Fruit fly (Drosophila melanogaster): ENCODE data around the gene Septin4.

Gene Septin4

DNA sequence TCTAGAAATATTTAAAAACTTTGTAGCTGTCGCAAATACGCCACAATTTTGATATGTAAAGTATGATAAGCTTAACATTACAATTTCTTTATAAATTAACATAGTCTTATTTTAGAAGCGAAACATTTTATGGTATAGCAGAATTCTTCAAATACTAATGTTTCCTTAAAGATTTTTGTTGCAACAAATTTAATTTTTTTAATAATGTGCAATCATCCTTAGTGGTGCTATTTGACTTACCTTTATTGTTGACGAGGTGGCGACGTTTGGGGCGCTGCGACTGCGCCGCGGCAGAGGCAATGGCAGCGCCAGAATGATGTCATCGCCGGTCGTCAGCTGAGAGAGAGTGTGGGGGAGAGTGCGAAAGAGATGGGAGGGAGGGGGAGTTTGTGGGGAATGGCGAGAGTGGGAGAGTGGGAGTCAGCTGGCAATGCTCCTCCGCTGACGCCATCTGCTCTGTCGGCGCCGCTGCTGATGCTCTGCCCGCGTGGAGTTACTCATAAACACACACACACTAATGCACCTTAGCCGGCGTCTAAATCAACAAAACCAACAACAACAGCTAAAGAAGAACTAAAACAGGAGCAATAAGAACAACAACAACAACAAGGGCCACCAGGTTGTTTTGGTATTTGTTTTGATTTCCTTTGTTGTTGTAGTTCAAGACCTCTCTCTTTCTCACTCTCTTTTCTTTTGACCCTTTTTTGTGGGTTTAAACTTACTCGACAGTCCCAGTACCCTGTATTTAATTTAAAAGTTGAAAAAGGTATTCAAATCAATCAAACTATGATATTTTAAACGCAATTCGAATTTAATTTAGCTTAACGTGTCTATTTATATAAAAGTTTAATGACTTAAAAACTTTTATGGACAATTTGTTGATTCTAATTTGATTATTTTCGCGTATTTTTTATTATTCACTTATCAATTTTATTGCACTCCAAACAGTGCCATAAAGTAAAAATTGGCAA lies 28.5 kb upstream of the Septin4 start (continued):
- peak; percentile 43 for TF ChIP-seq CG30431 (GFP tag; optimal IDR thresholded peaks at IDR 0.05)
- peak; percentile 69 for TF ChIP-seq CG9817 (tag; optimal IDR thresholded peaks at IDR 0.05)
- TF ChIP-seq aop (GFP tag; IDR thresholded peaks at IDR 0.05), result no peak
- 0 out of 2 replicates have a peak, but pooled peaks have one; percentile 32 for TF ChIP-seq CG11085 (GFP tag; IDR thresholded peaks at IDR 0.05)
- no peak for TF ChIP-seq dati (GFP tag; IDR thresholded peaks at IDR 0.05)
- peak; percentile 49; the same call in 2 of the 3 replicates for TF ChIP-seq ken (GFP tag; IDR thresholded peaks at IDR 0.05)
- TF ChIP-seq corto (GFP tag; optimal IDR thresholded peaks at IDR 0.05), result no peak
- peak; percentile 88 for TF ChIP-seq unpg (GFP tag; optimal IDR thresholded peaks at IDR 0.05)
- peak; percentile 51; the same call in 1 of the 2 replicates for TF ChIP-seq Rx (GFP tag; IDR thresholded peaks at IDR 0.05)
- TF ChIP-seq gt (GFP tag; IDR thresholded peaks at IDR 0.05), result no peak
- TF ChIP-seq CG7928 (GFP tag; optimal IDR thresholded peaks at IDR 0.05), result no peak
- peak; percentile 68 for TF ChIP-seq E2f1 (GFP tag; IDR thresholded peaks at IDR 0.05)
- peak; percentile 32 for TF ChIP-seq CG8944 (GFP tag; optimal IDR thresholded peaks at IDR 0.05)
- TF ChIP-seq D19A (tag; optimal IDR thresholded peaks at IDR 0.05), result peak; percentile 65
- peak; percentile 65 for TF ChIP-seq Sox100B (GFP tag; optimal IDR thresholded peaks at IDR 0.05)
- TF ChIP-seq CG17912 (GFP tag; optimal IDR thresholded peaks at IDR 0.05), result no peak
- peak; percentile 57 for TF ChIP-seq twi (tag; optimal IDR thresholded peaks at IDR 0.05)
- TF ChIP-seq CG9797 (GFP tag; optimal IDR thresholded peaks at IDR 0.05), result no peak
- TF ChIP-seq Hr51 (GFP tag; optimal IDR thresholded peaks at IDR 0.05), result peak in 1 of 2 experiments; percentile 89
- TF ChIP-seq CG18262 (tag; optimal IDR thresholded peaks at IDR 0.05), result peak; percentile 73
- peak; percentile 48 for TF ChIP-seq CG14441 (GFP tag; IDR thresholded peaks at IDR 0.05)
- TF ChIP-seq CG15269 (tag; optimal IDR thresholded peaks at IDR 0.05), result peak; percentile 84
- peak; percentile 23 for TF ChIP-seq Myb (GFP tag; optimal IDR thresholded peaks at IDR 0.05)
- TF ChIP-seq sc (optimal IDR thresholded peaks at IDR 0.05), result no peak
- peak; percentile 63 for TF ChIP-seq sc (GFP tag; optimal IDR thresholded peaks at IDR 0.05)
- TF ChIP-seq CG9215 (GFP tag; IDR thresholded peaks at IDR 0.05), result peak; percentile 82
- peak; percentile 4 for TF ChIP-seq Antp (GFP tag; optimal IDR thresholded peaks at IDR 0.05)
- peak; percentile 53 for TF ChIP-seq wdn (GFP tag; IDR thresholded peaks at IDR 0.05)
- TF ChIP-seq CG2202 (tag; optimal IDR thresholded peaks at IDR 0.05), result peak; percentile 47
- peak; percentile 73 for TF ChIP-seq CG12299 (tag; optimal IDR thresholded peaks at IDR 0.05)
- peak; percentile 42; the same call in 2 of the 3 replicates for TF ChIP-seq Aef1 (GFP tag; IDR thresholded peaks at IDR 0.05)
- peak; percentile 9; the same call in 1 of the 2 replicates for TF ChIP-seq CG17612 (GFP tag; IDR thresholded peaks at IDR 0.05)
- peak; percentile 10 for TF ChIP-seq pum (GFP tag; optimal IDR thresholded peaks at IDR 0.05)
- peak; percentile 67 for TF ChIP-seq CG1529 (GFP tag; optimal IDR thresholded peaks at IDR 0.05)
- peak; percentile 73 for TF ChIP-seq CG7839 (tag; optimal IDR thresholded peaks at IDR 0.05)
- peak; percentile 64 for TF ChIP-seq BtbVII (GFP tag; optimal IDR thresholded peaks at IDR 0.05)
- peak; percentile 27 for TF ChIP-seq Atf3 (GFP tag; optimal IDR thresholded peaks at IDR 0.05)
- TF ChIP-seq nerfin-1 (tag; optimal IDR thresholded peaks at IDR 0.05), result peak; percentile 1
- peak; percentile 11 for TF ChIP-seq da (GFP tag; optimal IDR thresholded peaks at IDR 0.05)
- peak; percentile 76 for TF ChIP-seq CG17328 (GFP tag; IDR thresholded peaks at IDR 0.05)
- TF ChIP-seq trem (tag; optimal IDR thresholded peaks at IDR 0.05), result peak; percentile 13
- TF ChIP-seq crol (GFP tag; IDR thresholded peaks at IDR 0.05), result peak; percentile 93
- TF ChIP-seq Atf6 (GFP tag; IDR thresholded peaks at IDR 0.05), result peak; percentile 72; the same call in 1 of the 2 replicates
- TF ChIP-seq Dad (GFP tag; optimal IDR thresholded peaks at IDR 0.05), result no peak
- TF ChIP-seq ara (GFP tag; IDR thresholded peaks at IDR 0.05), result peak; percentile 55; the same call in 1 of the 2 replicates
- TF ChIP-seq CG6254 (GFP tag; optimal IDR thresholded peaks at IDR 0.05), result no peak
- TF ChIP-seq lola (GFP tag; optimal IDR thresholded peaks at IDR 0.05), result peak in 1 of 3 experiments; percentile 71
- peak; percentile 24 for TF ChIP-seq cwo (GFP tag; optimal IDR thresholded peaks at IDR 0.05)

All from whole organism, embryonic.